Worm (Caenorhabditis elegans): Measurements from ENCODE around the gene sru-7.

sru-7 gene

DNA sequence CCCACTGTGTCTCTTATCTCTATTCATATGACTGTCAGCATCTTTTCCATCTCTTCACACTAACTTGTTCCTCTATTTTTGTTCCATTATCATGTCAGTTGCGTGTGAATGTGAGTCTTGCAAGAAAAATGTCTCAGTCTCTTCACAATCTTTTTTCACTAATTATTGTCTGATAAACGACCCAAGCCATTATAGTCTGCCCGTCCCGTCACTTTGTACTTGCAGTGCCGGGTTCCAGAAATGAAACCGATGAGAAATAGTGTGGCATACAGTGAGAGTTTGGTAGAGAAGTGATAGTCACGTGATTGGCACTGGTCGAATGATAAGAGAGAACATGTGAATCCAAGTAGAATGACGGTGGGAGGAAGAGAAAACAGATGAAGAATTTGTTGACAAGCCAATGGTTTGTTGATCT lies 35.3 kb downstream of the sru-7 start:
- TF ChIP-seq hmg-4 (GFP tag; optimal IDR thresholded peaks at IDR 0.05): no peak
- no peak for TF ChIP-seq tbx-37 (GFP tag; conservative IDR thresholded peaks at IDR 0.05)
- no peak for TF ChIP-seq ets-7 (tag; optimal IDR thresholded peaks at IDR 0.05)
- TF ChIP-seq F13C5.2 (tag; optimal IDR thresholded peaks at IDR 0.05): no peak
- no peak for TF ChIP-seq tra-4 (tag; optimal IDR thresholded peaks at IDR 0.05)
- no peak for TF ChIP-seq hmbx-1 (tag; optimal IDR thresholded peaks at IDR 0.05)
- no peak for TF ChIP-seq ceh-13 (GFP tag; optimal IDR thresholded peaks at IDR 0.05)

DNA sequence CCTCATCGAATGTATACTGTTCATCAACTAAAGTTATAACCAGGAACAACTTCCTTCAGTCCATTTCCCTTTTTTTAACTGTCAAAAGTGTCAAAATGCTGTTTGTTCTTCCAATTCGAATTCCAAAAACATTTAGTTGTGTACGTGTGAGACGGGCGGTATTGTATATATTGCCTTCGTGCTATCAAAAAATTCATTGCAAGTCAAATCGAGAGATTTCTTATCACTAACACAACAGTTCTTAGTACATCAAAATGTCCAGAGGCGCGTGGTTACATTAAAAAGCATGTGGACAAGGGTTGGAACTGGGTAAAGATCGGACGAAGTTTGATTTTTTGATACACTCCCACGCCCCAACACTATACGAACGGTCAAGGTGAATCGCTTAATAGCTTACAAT lies 36.0 kb downstream of the sru-7 start:
- no peak for TF ChIP-seq flt-1 (GFP tag; IDR thresholded peaks at IDR 0.05)
- TF ChIP-seq hmg-4 (GFP tag; optimal IDR thresholded peaks at IDR 0.05): no peak
- no peak for TF ChIP-seq tbx-11 (GFP tag; IDR thresholded peaks at IDR 0.05)
- TF ChIP-seq ama-1 (optimal IDR thresholded peaks at IDR 0.05): no peak
- TF ChIP-seq ceh-36 (tag; optimal IDR thresholded peaks at IDR 0.05): no peak

DNA sequence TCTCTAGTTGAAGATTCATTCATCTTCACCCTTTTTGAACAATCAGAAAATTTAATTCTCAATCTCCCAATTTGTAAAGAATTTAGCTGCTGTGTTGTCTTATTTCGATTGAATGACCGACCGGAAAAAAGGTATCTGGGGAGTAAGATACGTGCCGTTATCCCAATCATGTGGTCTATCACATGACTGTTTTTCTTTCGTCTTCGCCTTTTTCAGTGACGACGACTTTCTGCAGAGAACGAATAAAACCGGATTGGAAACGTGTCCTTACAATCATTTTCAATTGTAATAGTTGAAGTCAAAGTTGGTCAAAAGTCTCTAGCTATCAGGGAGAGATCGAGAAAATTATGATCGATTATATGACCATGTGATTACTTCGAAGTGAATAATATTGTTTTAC lies 36.7 kb downstream of the sru-7 start:
- TF ChIP-seq F13C5.2 (tag; optimal IDR thresholded peaks at IDR 0.05): no peak
- no peak for TF ChIP-seq ceh-13 (GFP tag; optimal IDR thresholded peaks at IDR 0.05)
- no peak for TF ChIP-seq aly-1 (tag; optimal IDR thresholded peaks at IDR 0.05)
- TF ChIP-seq hmg-4 (GFP tag; optimal IDR thresholded peaks at IDR 0.05): no peak
- no peak for TF ChIP-seq pes-1 (GFP tag; IDR thresholded peaks at IDR 0.05)
- TF ChIP-seq hnd-1 (tag; optimal IDR thresholded peaks at IDR 0.05): no peak
- TF ChIP-seq scrt-1 (GFP tag; IDR thresholded peaks at IDR 0.05): no peak
- TF ChIP-seq ama-1 (optimal IDR thresholded peaks at IDR 0.05): no peak
- TF ChIP-seq sea-1 (GFP tag; conservative IDR thresholded peaks at IDR 0.05): no peak
- TF ChIP-seq tbx-37 (GFP tag; conservative IDR thresholded peaks at IDR 0.05): no peak
- no peak for TF ChIP-seq ceh-36 (tag; optimal IDR thresholded peaks at IDR 0.05)
- no peak for TF ChIP-seq hmbx-1 (tag; optimal IDR thresholded peaks at IDR 0.05)
- no peak for TF ChIP-seq tra-4 (tag; optimal IDR thresholded peaks at IDR 0.05)
- TF ChIP-seq tbx-11 (GFP tag; IDR thresholded peaks at IDR 0.05): no peak
- TF ChIP-seq flt-1 (GFP tag; IDR thresholded peaks at IDR 0.05): no peak
- no peak for TF ChIP-seq ets-7 (tag; optimal IDR thresholded peaks at IDR 0.05)
- TF ChIP-seq B0310.2 (tag; optimal IDR thresholded peaks at IDR 0.05): no peak

DNA sequence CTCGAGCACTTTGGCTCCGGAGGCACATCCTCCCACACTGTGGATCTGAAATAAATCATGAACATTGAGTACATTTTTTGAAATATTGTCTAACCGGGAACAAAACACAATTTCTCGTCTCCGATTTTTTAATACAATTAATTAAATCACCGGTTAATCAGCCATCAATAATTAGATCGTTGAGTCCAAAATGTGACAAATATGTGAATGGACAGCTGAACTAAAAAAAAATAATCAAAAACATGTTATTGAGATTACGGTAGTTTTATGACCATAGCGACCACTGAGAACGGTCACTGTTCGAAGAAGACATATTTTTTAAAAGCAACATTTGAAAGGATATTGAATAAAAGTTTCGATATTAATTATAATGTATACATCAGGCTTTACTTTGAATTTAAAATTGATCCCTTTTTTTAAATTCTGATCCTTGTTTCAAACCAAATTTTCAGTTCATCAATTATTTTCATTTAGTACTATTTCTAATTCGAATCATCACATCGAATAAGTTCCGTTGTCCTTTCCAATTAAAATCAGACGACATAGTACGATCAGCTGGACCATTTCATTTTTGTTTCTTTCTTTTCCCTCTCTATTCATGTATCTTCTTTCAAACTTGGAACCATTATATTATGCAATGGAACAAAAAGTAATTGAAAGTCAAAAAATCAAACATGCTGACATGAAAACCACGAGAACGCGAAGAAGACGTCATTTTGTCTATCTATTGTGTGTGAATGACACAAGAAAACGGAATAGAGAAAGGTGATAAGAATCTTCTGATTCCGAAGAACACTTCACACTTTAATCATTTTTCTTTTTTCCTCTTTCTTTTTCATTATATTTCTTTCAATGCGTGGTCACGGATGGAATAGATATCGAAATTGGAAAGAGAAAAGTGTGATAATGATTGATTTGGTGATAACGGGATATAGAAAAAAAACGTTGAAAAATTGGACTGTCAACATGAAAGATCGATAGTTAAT lies 38.0 kb downstream of the sru-7 start:
- TF ChIP-seq hnd-1 (tag; optimal IDR thresholded peaks at IDR 0.05): no peak
- TF ChIP-seq tra-4 (tag; optimal IDR thresholded peaks at IDR 0.05): no peak
- no peak for TF ChIP-seq B0310.2 (tag; optimal IDR thresholded peaks at IDR 0.05)
- TF ChIP-seq pes-1 (GFP tag; IDR thresholded peaks at IDR 0.05): no peak
- TF ChIP-seq ceh-36 (tag; optimal IDR thresholded peaks at IDR 0.05): no peak
- TF ChIP-seq ceh-13 (GFP tag; optimal IDR thresholded peaks at IDR 0.05): no peak
- TF ChIP-seq hmg-4 (GFP tag; optimal IDR thresholded peaks at IDR 0.05): no peak
- TF ChIP-seq flt-1 (GFP tag; IDR thresholded peaks at IDR 0.05): no peak
- no peak for TF ChIP-seq ama-1 (optimal IDR thresholded peaks at IDR 0.05)
- no peak for TF ChIP-seq aly-1 (tag; optimal IDR thresholded peaks at IDR 0.05)
- TF ChIP-seq tbx-37 (GFP tag; conservative IDR thresholded peaks at IDR 0.05): no peak
- no peak for TF ChIP-seq tbx-11 (GFP tag; IDR thresholded peaks at IDR 0.05)
- no peak for TF ChIP-seq F13C5.2 (tag; optimal IDR thresholded peaks at IDR 0.05)
- no peak for TF ChIP-seq ets-7 (tag; optimal IDR thresholded peaks at IDR 0.05)
- TF ChIP-seq sea-1 (GFP tag; conservative IDR thresholded peaks at IDR 0.05): no peak
- TF ChIP-seq hmbx-1 (tag; optimal IDR thresholded peaks at IDR 0.05): no peak
- no peak for TF ChIP-seq scrt-1 (GFP tag; IDR thresholded peaks at IDR 0.05)

DNA sequence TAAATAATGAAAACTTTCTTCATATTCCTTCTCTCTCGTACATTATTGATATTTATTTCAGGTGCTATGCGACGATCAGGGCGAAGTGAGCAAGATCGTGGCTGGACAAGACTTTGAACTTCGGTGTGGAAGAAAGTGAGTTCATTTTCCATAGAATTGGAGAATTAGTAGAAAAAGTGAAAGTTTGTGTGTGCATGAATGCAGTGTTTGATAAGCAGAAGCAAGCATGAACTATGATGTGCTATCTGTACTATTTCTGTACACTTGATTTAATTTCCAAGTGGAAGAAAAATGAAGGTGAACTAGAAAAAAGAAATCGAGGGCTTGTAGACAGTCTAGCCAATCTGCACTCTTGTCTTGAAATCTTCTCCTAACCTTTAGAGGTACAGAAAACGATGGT lies 39.7 kb downstream of the sru-7 start:
- TF ChIP-seq tbx-37 (GFP tag; conservative IDR thresholded peaks at IDR 0.05) (no peak), ama-1 (optimal IDR thresholded peaks at IDR 0.05) (no peak), sea-1 (GFP tag; conservative IDR thresholded peaks at IDR 0.05) (no peak), tbx-11 (GFP tag; IDR thresholded peaks at IDR 0.05) (no peak), flt-1 (GFP tag; IDR thresholded peaks at IDR 0.05) (no peak), hnd-1 (tag; optimal IDR thresholded peaks at IDR 0.05) (no peak), ceh-13 (GFP tag; optimal IDR thresholded peaks at IDR 0.05) (no peak), ceh-36 (tag; optimal IDR thresholded peaks at IDR 0.05) (no peak), pes-1 (GFP tag; IDR thresholded peaks at IDR 0.05) (no peak), ets-7 (tag; optimal IDR thresholded peaks at IDR 0.05) (no peak)

DNA sequence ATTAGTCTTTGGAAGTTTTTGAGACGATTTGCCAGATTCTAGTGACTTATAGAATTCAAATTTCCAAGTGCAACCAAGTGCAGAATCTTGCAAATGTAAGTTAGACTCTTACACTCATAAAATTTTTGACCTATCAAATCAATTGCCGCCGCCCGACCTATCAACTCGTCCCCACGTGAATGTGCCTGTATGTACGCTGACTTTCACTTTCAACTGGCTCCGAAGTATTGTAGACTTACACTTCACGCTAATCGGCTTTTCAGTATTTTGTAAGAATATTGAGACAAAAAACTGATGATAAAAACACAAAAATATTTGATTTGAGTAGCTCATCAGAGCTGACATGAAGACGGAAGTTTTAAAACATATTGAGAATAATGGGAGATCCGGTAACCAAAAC lies 40.5 kb downstream of the sru-7 start:
- TF ChIP-seq ets-7 (tag; optimal IDR thresholded peaks at IDR 0.05) (no peak), aly-1 (tag; optimal IDR thresholded peaks at IDR 0.05) (no peak), F13C5.2 (tag; optimal IDR thresholded peaks at IDR 0.05) (no peak), ceh-13 (GFP tag; optimal IDR thresholded peaks at IDR 0.05) (no peak), B0310.2 (tag; optimal IDR thresholded peaks at IDR 0.05) (no peak), ceh-36 (tag; optimal IDR thresholded peaks at IDR 0.05) (no peak), tra-4 (tag; optimal IDR thresholded peaks at IDR 0.05) (no peak), tbx-37 (GFP tag; conservative IDR thresholded peaks at IDR 0.05) (no peak), tbx-11 (GFP tag; IDR thresholded peaks at IDR 0.05) (no peak), pes-1 (GFP tag; IDR thresholded peaks at IDR 0.05) (no peak), sea-1 (GFP tag; conservative IDR thresholded peaks at IDR 0.05) (no peak)

DNA sequence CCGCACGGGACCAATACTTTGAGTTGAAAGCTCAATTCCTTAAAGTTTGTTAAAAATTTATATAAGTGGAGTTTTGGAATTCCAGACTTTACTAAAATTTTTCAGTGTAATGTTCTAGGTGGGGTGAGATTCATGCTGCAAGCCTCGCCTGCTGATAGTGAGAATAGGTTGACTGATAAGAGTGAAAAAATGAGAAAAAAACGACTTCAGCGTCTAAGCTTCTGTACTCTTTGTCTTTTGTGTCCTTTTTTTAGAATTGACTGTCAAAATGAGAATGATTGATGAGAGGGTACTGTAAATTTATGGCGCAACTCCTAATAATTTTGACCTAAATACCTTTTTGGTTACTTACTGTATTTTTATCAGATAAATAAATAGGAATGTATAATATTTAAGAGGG lies 41.8 kb downstream of the sru-7 start:
- no peak for TF ChIP-seq aly-1 (tag; optimal IDR thresholded peaks at IDR 0.05)
- no peak for TF ChIP-seq F13C5.2 (tag; optimal IDR thresholded peaks at IDR 0.05)

DNA sequence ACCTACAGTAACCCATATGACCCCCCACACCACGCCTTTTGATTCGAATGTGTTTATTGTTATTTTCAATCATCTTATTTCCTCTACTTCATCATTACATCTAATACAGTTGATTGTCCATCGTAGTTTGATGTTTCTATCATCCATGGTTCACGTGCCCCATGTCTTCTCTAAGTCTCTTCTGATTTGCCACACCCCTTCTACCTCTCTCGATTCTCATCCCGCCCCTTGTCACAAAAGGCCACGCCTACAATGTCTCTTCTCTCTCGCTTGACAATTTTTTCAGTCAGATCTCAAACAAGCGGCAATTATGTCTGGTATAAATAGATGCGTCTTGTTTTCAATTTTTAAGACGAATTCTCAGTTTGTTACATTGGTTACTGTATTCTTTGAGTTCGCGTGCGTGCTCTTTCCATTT lies 42.7 kb downstream of the sru-7 start:
- TF ChIP-seq ets-7 (tag; optimal IDR thresholded peaks at IDR 0.05) (no peak), tbx-11 (GFP tag; IDR thresholded peaks at IDR 0.05) (no peak), hmg-4 (GFP tag; optimal IDR thresholded peaks at IDR 0.05) (no peak), hnd-1 (tag; optimal IDR thresholded peaks at IDR 0.05) (no peak), B0310.2 (tag; optimal IDR thresholded peaks at IDR 0.05) (no peak), sea-1 (GFP tag; conservative IDR thresholded peaks at IDR 0.05) (no peak), F13C5.2 (tag; optimal IDR thresholded peaks at IDR 0.05) (no peak), flt-1 (GFP tag; IDR thresholded peaks at IDR 0.05) (no peak)
